Fruit fly (Drosophila melanogaster) whole organism, embryonic: ENCODE measurements around the gene CG32187.

Experiments used
- CG4424 ChIP-seq: fragments of 200-800 bp; sonication (Bioruptor generic); optimal IDR thresholded peaks from 3 replicates; lab custom pipeline; 2016; ENCODE audit warnings: missing biosample characterization, missing genetic modification characterization
- D19A ChIP-seq: fragments of 200-800 bp; optimal IDR thresholded peaks from 3 replicates; lab custom pipeline; 2019; ENCODE audit warnings: missing biosample characterization, mild to moderate bottlenecking, missing genetic modification characterization, moderate library complexity
- Hand ChIP-seq: fragments of 200-800 bp; sonication (Bioruptor generic); optimal IDR thresholded peaks from 2 replicates; lab custom pipeline; 2017; ENCODE audit warnings: mild to moderate bottlenecking, missing biosample characterization, missing genetic modification reagents, missing genetic modification characterization
- Mad ChIP-seq: fragments of 200-800 bp; sonication (Bioruptor generic); optimal IDR thresholded peaks from 2 replicates; lab custom pipeline; 2016; ENCODE audit warnings: missing biosample characterization, missing genetic modification characterization
- YL-1 ChIP-seq: fragments of 200-800 bp; sonication (Bioruptor generic); optimal IDR thresholded peaks from 3 replicates; lab custom pipeline; 2017; ENCODE audit warnings: missing biosample characterization, mild to moderate bottlenecking, missing genetic modification characterization
- her ChIP-seq: fragments of 200-800 bp; sonication (Bioruptor generic); optimal IDR thresholded peaks from 2 replicates; lab custom pipeline; 2016; ENCODE audit warnings: missing biosample characterization, missing genetic modification characterization
- kah ChIP-seq: fragments of 200-800 bp; sonication (Bioruptor generic); optimal IDR thresholded peaks from 2 replicates; lab custom pipeline; 2018; ENCODE audit warnings: missing biosample characterization, mild to moderate bottlenecking, missing genetic modification characterization
- slp2 ChIP-seq: fragments of 200-800 bp; sonication (Bioruptor generic); optimal IDR thresholded peaks from 2 replicates; lab custom pipeline; 2016; ENCODE audit warnings: missing biosample characterization, missing genetic modification characterization

- TF ChIP-seq CG4424 (no peak), Hand (GFP tag; lab: Kevin White, UChicago) (no peak), kah (peak; percentile 95), YL-1 (GFP tag; lab: Kevin White, UChicago) (no peak), Mad (GFP tag; lab: Kevin White, UChicago) (no peak), D19A (tag; lab: Kevin White, UChicago) (peak; percentile 97), her (no peak), slp2 (GFP tag; lab: Kevin White, UChicago) (no peak)
These were observed 36.9 kb upstream of the CG32187 start, which contains the start of gene CG5567 for dm6 chr3L:17842892-17843703.
